Worm (Caenorhabditis elegans): ENCODE results near the gene K07H8.7.

The K07H8.7 gene

DNA sequence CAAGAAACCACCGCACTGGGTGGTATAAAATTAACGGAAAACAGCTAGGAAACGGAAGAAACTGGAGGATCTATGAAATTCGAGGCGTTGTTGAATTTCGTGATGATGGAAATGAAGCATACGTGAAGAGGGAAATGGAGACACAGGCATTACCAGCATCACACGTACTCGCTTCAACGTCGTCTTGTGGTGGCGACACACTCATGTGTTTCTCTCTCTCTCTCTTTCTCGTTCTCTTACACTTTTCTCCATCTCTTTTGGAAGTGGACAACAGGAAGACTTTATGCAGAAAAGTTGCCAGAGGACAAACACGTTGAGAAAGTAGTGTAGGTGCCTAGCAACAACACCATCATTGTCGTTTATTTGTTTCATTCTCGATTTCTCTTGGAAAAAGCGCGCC lies 27.4 kb downstream of the K07H8.7 start:
- TF ChIP-seq saeg-2 (GFP tag; IDR thresholded peaks at IDR 0.05) (no peak), nhr-77 (tag; optimal IDR thresholded peaks at IDR 0.05) (peak; percentile 19), lim-7 (GFP tag; IDR thresholded peaks at IDR 0.05) (no peak), nhr-237 (tag; optimal IDR thresholded peaks at IDR 0.05) (no peak), mxl-3 (GFP tag; optimal IDR thresholded peaks at IDR 0.05) (peak; percentile 81), egl-27 (tag; optimal IDR thresholded peaks at IDR 0.05) (no peak), lsy-2 (tag; optimal IDR thresholded peaks at IDR 0.05) (peak in 1 of 2 experiments; percentile 38), mep-1 (tag; optimal IDR thresholded peaks at IDR 0.05) (peak; percentile 5), dmd-9 (GFP tag; IDR thresholded peaks at IDR 0.05) (no peak), dmd-6 (GFP tag; IDR thresholded peaks at IDR 0.05) (0 out of 2 replicates have a peak, but pooled peaks have one; percentile 10), arid-1 (GFP tag; conservative IDR thresholded peaks at IDR 0.05) (no peak), hlh-11 (tag; optimal IDR thresholded peaks at IDR 0.05) (peak; percentile 25), hlh-30 (tag; optimal IDR thresholded peaks at IDR 0.05; ENCODE audit: insufficient read depth) (peak; percentile 95), hmg-1.1 (GFP tag; IDR thresholded peaks at IDR 0.05) (0 out of 2 replicates have a peak, but pooled peaks have one; percentile 15), lin-39 (tag; optimal IDR thresholded peaks at IDR 0.05) (no peak), unc-62 (GFP tag; optimal IDR thresholded peaks at IDR 0.05 in 1 of 2) (no peak), unc-62 (tag; optimal IDR thresholded peaks at IDR 0.05) (no peak), zip-2 (tag; optimal IDR thresholded peaks at IDR 0.05) (no peak), nhr-28 (tag; optimal IDR thresholded peaks at IDR 0.05) (peak; percentile 41), mdl-1 (tag; optimal IDR thresholded peaks at IDR 0.05) (peak in 1 of 2 experiments; percentile 72), ztf-11 (tag; optimal IDR thresholded peaks at IDR 0.05) (no peak), lin-1 (GFP tag; IDR thresholded peaks at IDR 0.05) (no peak), mdt-29 (GFP tag; IDR thresholded peaks at IDR 0.05) (no peak), snpc-1.2 (GFP tag; IDR thresholded peaks at IDR 0.05) (no peak), daf-16 (GFP tag; optimal IDR thresholded peaks at IDR 0.05) (no peak), daf-16 (tag; optimal IDR thresholded peaks at IDR 0.05) (peak; percentile 13), nhr-11 (tag; optimal IDR thresholded peaks at IDR 0.05) (peak; percentile 22)

- no peak for TF ChIP-seq ceh-32 (tag; optimal IDR thresholded peaks at IDR 0.05; ENCODE audit: poor library complexity)
- TF ChIP-seq T20F7.1 (GFP tag; optimal IDR thresholded peaks at IDR 0.05) = peak; percentile 43
- TF ChIP-seq mdl-1 (tag; optimal IDR thresholded peaks at IDR 0.05) = peak in 1 of 2 experiments; percentile 35
- no peak for TF ChIP-seq Y5F2A.4 (GFP tag; optimal IDR thresholded peaks at IDR 0.05)
- TF ChIP-seq jun-1 (tag; optimal IDR thresholded peaks at IDR 0.05) = no peak
- peak; percentile 31; the same call in 1 of the 2 replicates for TF ChIP-seq lin-1 (GFP tag; IDR thresholded peaks at IDR 0.05)
- TF ChIP-seq rbr-2 (tag; optimal IDR thresholded peaks at IDR 0.05) = peak; percentile 48
- peak; percentile 44; the same call in 1 of the 2 replicates for TF ChIP-seq arid-1 (GFP tag; conservative IDR thresholded peaks at IDR 0.05)
- TF ChIP-seq pha-4 (GFP tag; IDR thresholded peaks at IDR 0.05) = 0 out of 2 replicates have a peak, but pooled peaks have one; percentile 13
- no peak for TF ChIP-seq pha-4 (tag; optimal IDR thresholded peaks at IDR 0.05)
- TF ChIP-seq cey-2 (tag; optimal IDR thresholded peaks at IDR 0.05; ENCODE audit: borderline replicate concordance, insufficient read depth) = no peak
- no peak for TF ChIP-seq lir-3 (tag; optimal IDR thresholded peaks at IDR 0.05)
- TF ChIP-seq sdz-12 (GFP tag; optimal IDR thresholded peaks at IDR 0.05) = no peak
- TF ChIP-seq mes-2 (tag; optimal IDR thresholded peaks at IDR 0.05; ENCODE audit: poor library complexity, severe bottlenecking) = peak; percentile 65
- no peak for TF ChIP-seq F37D6.2 (tag; optimal IDR thresholded peaks at IDR 0.05)
- TF ChIP-seq zfp-3 (GFP tag; conservative IDR thresholded peaks at IDR 0.05) = no peak
- TF ChIP-seq nhr-48 (tag; optimal IDR thresholded peaks at IDR 0.05) = peak; percentile 82
- peak; percentile 55 for TF ChIP-seq set-16 (GFP tag; IDR thresholded peaks at IDR 0.05)
- peak; percentile 10 for TF ChIP-seq lin-13 (GFP tag; optimal IDR thresholded peaks at IDR 0.05)
- TF ChIP-seq nhr-77 (tag; optimal IDR thresholded peaks at IDR 0.05) = peak; percentile 33
- TF ChIP-seq ztf-7 (tag; optimal IDR thresholded peaks at IDR 0.05) = no peak
- TF ChIP-seq nhr-11 (tag; optimal IDR thresholded peaks at IDR 0.05) = no peak
- peak; percentile 53 for TF ChIP-seq hmg-1.1 (GFP tag; IDR thresholded peaks at IDR 0.05)
- TF ChIP-seq spr-1 (tag; optimal IDR thresholded peaks at IDR 0.05) = peak; percentile 48
- peak; percentile 21 for TF ChIP-seq pqm-1 (tag; optimal IDR thresholded peaks at IDR 0.05)
- no peak for TF ChIP-seq egl-43 (GFP tag; IDR thresholded peaks at IDR 0.05)
- no peak for TF ChIP-seq lim-7 (GFP tag; IDR thresholded peaks at IDR 0.05)
- TF ChIP-seq nhr-6 (tag; optimal IDR thresholded peaks at IDR 0.05) = peak; percentile 30
- TF ChIP-seq nhr-28 (tag; optimal IDR thresholded peaks at IDR 0.05) = peak; percentile 72
- TF ChIP-seq hlh-30 (tag; optimal IDR thresholded peaks at IDR 0.05; ENCODE audit: insufficient read depth) = peak; percentile 71
- TF ChIP-seq ceh-82 (tag; optimal IDR thresholded peaks at IDR 0.05) = no peak
- TF ChIP-seq mdt-29 (GFP tag; IDR thresholded peaks at IDR 0.05) = no peak
- no peak for TF ChIP-seq dmd-9 (GFP tag; IDR thresholded peaks at IDR 0.05)
- TF ChIP-seq nhr-10 (tag; optimal IDR thresholded peaks at IDR 0.05) = no peak
Observed at ce11 chrIV:8229523-8229922, 30.3 kb downstream of the K07H8.7 start.

Measured in whole organism, L4 larva.